Fruit fly (Drosophila melanogaster): ENCODE data around the gene CG14042.

- TF ChIP-seq CG13296 (GFP tag; optimal IDR thresholded peaks at IDR 0.05) (no peak), h (optimal IDR thresholded peaks at IDR 0.05) (no peak), Drgx (GFP tag; IDR thresholded peaks at IDR 0.05) (no peak), croc (GFP tag; conservative IDR thresholded peaks at IDR 0.05) (no peak), gem (tag; optimal IDR thresholded peaks at IDR 0.05) (peak; percentile 2)
These were observed 28.0 kb upstream of the CG14042 start, which contains the start of gene Rtnl1 for dm6 chr2L:5009306-5010030.
